Worm (Caenorhabditis elegans): ENCODE results near the gene comt-2.

ce11 chrV:16535172-16535571 lies 40.9 kb upstream of the comt-2 start, which contains the start of gene Y32B12B.8:
- TF ChIP-seq klf-2 (GFP tag; conservative IDR thresholded peaks at IDR 0.05): no peak
- TF ChIP-seq ztf-29 (GFP tag; IDR thresholded peaks at IDR 0.05): no peak
- TF ChIP-seq flt-1 (GFP tag; IDR thresholded peaks at IDR 0.05): no peak
- no peak for TF ChIP-seq ztf-23 (GFP tag; IDR thresholded peaks at IDR 0.05)
- no peak for TF ChIP-seq tab-1 (GFP tag; IDR thresholded peaks at IDR 0.05)

All from whole organism, midembryonic.